Fruit fly (Drosophila melanogaster): ENCODE results near the gene CG31624.
A peak's percentile ranks its signal among the peaks of the same experiment; 100 is the strongest.

The CG31624 gene

dm6 chr2L:21158554-21158953 lies 41.6 kb downstream of the CG31624 start, which contains the start of the genes Coq3 and Pld3 (continued):
- peak; percentile 81 for TF ChIP-seq CG14014 (GFP tag; IDR thresholded peaks at IDR 0.05)
- TF ChIP-seq Meics (GFP tag; optimal IDR thresholded peaks at IDR 0.05), result peak; percentile 86
- no peak for TF ChIP-seq jigr1 (GFP tag; IDR thresholded peaks at IDR 0.05)
- TF ChIP-seq yki (optimal IDR thresholded peaks at IDR 0.05), result no peak
- peak; percentile 8 for TF ChIP-seq cato (GFP tag; optimal IDR thresholded peaks at IDR 0.05; ENCODE audit: borderline replicate concordance)
- peak; percentile 75 for TF ChIP-seq caup (GFP tag; optimal IDR thresholded peaks at IDR 0.05; ENCODE audit: severe bottlenecking)
- peak; percentile 54 for TF ChIP-seq CG16863 (GFP tag; optimal IDR thresholded peaks at IDR 0.05)
- TF ChIP-seq nau (GFP tag; optimal IDR thresholded peaks at IDR 0.05), result no peak
- TF ChIP-seq CG17361 (GFP tag; IDR thresholded peaks at IDR 0.05), result peak; percentile 87
- no peak for TF ChIP-seq Hey (tag; optimal IDR thresholded peaks at IDR 0.05)
- TF ChIP-seq bab2 (GFP tag; optimal IDR thresholded peaks at IDR 0.05), result peak; percentile 62
- TF ChIP-seq mld (GFP tag; IDR thresholded peaks at IDR 0.05; ENCODE audit: partially characterized antibody), result no peak
- TF ChIP-seq Stat92E (GFP tag; optimal IDR thresholded peaks at IDR 0.05), result no peak
- TF ChIP-seq NC2β (GFP tag; optimal IDR thresholded peaks at IDR 0.05), result peak; percentile 60
- TF ChIP-seq ind (GFP tag; optimal IDR thresholded peaks at IDR 0.05), result peak; percentile 89
- TF ChIP-seq eyg (GFP tag; optimal IDR thresholded peaks at IDR 0.05), result peak; percentile 40
- TF ChIP-seq HmgD (GFP tag; optimal IDR thresholded peaks at IDR 0.05), result no peak
- TF ChIP-seq crol (GFP tag; IDR thresholded peaks at IDR 0.05), result no peak
- peak; percentile 71 for TF ChIP-seq CG2875 (GFP tag; optimal IDR thresholded peaks at IDR 0.05)
- peak; percentile 54 for TF ChIP-seq pum (GFP tag; optimal IDR thresholded peaks at IDR 0.05)
- TF ChIP-seq Bdp1 (GFP tag; optimal IDR thresholded peaks at IDR 0.05), result peak; percentile 55
- peak; percentile 47 for TF ChIP-seq ac (GFP tag; optimal IDR thresholded peaks at IDR 0.05)
- TF ChIP-seq bbx (GFP tag; IDR thresholded peaks at IDR 0.05; ENCODE audit: partially characterized antibody), result no peak
- TF ChIP-seq toy (GFP tag; IDR thresholded peaks at IDR 0.05), result no peak
- peak; percentile 80 for TF ChIP-seq bcd (GFP tag; optimal IDR thresholded peaks at IDR 0.05)
- peak; percentile 82 for TF ChIP-seq CG13894 (tag; optimal IDR thresholded peaks at IDR 0.05)
- TF ChIP-seq Fer2 (tag; optimal IDR thresholded peaks at IDR 0.05), result peak; percentile 71
- peak; percentile 67 for TF ChIP-seq CG1024 (GFP tag; IDR thresholded peaks at IDR 0.05)
- peak; percentile 80 for TF ChIP-seq NFAT (GFP tag; IDR thresholded peaks at IDR 0.05)
- TF ChIP-seq Blimp-1 (GFP tag; optimal IDR thresholded peaks at IDR 0.05), result peak; percentile 79
- TF ChIP-seq CG9437 (GFP tag; optimal IDR thresholded peaks at IDR 0.05), result peak; percentile 59
- TF ChIP-seq sqz (GFP tag; optimal IDR thresholded peaks at IDR 0.05), result no peak
- TF ChIP-seq pan (optimal IDR thresholded peaks at IDR 0.05), result no peak
- TF ChIP-seq pan (GFP tag; optimal IDR thresholded peaks at IDR 0.05 in 1 of 2, IDR thresholded peaks at IDR 0.05 in 1 of 2), result peak in 1 of 2 experiments; percentile 84
- TF ChIP-seq cwo (GFP tag; optimal IDR thresholded peaks at IDR 0.05), result peak; percentile 80
- peak; percentile 66 for TF ChIP-seq kay (GFP tag; optimal IDR thresholded peaks at IDR 0.05)
- peak; percentile 47 for TF ChIP-seq CG31388 (GFP tag; optimal IDR thresholded peaks at IDR 0.05)
- TF ChIP-seq Oli (tag; optimal IDR thresholded peaks at IDR 0.05), result peak; percentile 76
- no peak for TF ChIP-seq oc (tag; optimal IDR thresholded peaks at IDR 0.05)
- 0 out of 2 replicates have a peak, but pooled peaks have one; percentile 23 for TF ChIP-seq CG10321 (GFP tag; IDR thresholded peaks at IDR 0.05)
- peak; percentile 87 for TF ChIP-seq B-H2 (GFP tag; optimal IDR thresholded peaks at IDR 0.05)
- TF ChIP-seq CG8290 (GFP tag; optimal IDR thresholded peaks at IDR 0.05), result peak; percentile 72
- peak in 1 of 2 experiments; percentile 90 for TF ChIP-seq CG8290 (tag; optimal IDR thresholded peaks at IDR 0.05)
- TF ChIP-seq ab (GFP tag; optimal IDR thresholded peaks at IDR 0.05), result peak; percentile 30
- TF ChIP-seq row (GFP tag; IDR thresholded peaks at IDR 0.05), result peak; percentile 85
- TF ChIP-seq Six4 (GFP tag; optimal IDR thresholded peaks at IDR 0.05), result peak; percentile 77
- TF ChIP-seq CG3726 (GFP tag; IDR thresholded peaks at IDR 0.05), result 0 out of 3 replicates have a peak, but pooled peaks have one; percentile 57
- TF ChIP-seq YL-1 (GFP tag; optimal IDR thresholded peaks at IDR 0.05), result peak; percentile 47
- TF ChIP-seq CG17568 (GFP tag; optimal IDR thresholded peaks at IDR 0.05), result no peak
- peak; percentile 72 for TF ChIP-seq Max (GFP tag; optimal IDR thresholded peaks at IDR 0.05)
- peak; percentile 86 for TF ChIP-seq Fer3 (tag; optimal IDR thresholded peaks at IDR 0.05)
